Worm (Caenorhabditis elegans): Measurements from ENCODE around the gene C17B7.5.
"Not testable (repeated sequence)": the region's sequence is repeated elsewhere in the genome, so short reads cannot be mapped to it uniquely, and the experiment has no call there.

DNA sequence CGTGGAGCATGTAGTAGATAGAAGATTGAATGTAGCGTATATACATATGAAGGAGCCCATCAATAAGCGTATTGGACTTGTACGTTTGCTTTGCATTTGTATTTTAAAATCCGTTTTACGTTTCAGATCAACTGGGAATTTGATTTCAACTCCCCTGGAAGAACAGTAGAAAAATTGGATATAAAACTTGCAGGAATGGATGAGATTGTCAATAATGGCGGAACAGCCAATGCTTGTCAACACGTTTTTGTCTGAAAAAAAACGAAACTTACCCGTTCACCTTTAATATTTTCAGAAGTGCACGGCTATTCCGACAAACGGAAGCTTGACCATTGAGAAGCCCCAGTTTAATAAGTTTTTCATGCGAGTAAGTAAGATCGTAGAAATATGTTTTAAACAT, 34.3 kb downstream of the C17B7.5 start, which contains the start of gene C04E12.2:
- not testable (repeated sequence) for TF ChIP-seq hlh-26 (GFP tag; conservative IDR thresholded peaks at IDR 0.05); ekl-4 (GFP tag; IDR thresholded peaks at IDR 0.05); F23B12.7 (tag; optimal IDR thresholded peaks at IDR 0.05; ENCODE audit: insufficient read depth); aptf-2 (GFP tag; conservative IDR thresholded peaks at IDR 0.05); lin-35 (GFP tag; optimal IDR thresholded peaks at IDR 0.05); B0019.2 (GFP tag; conservative IDR thresholded peaks at IDR 0.05); F57A8.1 (GFP tag; optimal IDR thresholded peaks at IDR 0.05)

Data from whole organism, young adult.